Worm (Caenorhabditis elegans) whole organism, L4 larva: Measurements from ENCODE around the gene W06G6.11.

Experiments used
- F37D6.2 ChIP-seq: sonication (generic microtip); optimal IDR thresholded peaks from 2 replicates; lab custom pipeline; 2016; ENCODE audit warnings: mild to moderate bottlenecking, missing genetic modification characterization, missing compliant biosample characterization
- R02D3.7 ChIP-seq: fragments of 150-350 bp; sonication (generic microtip); optimal IDR thresholded peaks from 3 replicates; lab custom pipeline; 2014; ENCODE audit warnings: missing biosample characterization, missing genetic modification characterization
- T20F7.1 ChIP-seq: fragments of 200-800 bp; sonication (Bioruptor generic); optimal IDR thresholded peaks from 2 replicates; lab custom pipeline; 2018; ENCODE audit warnings: mild to moderate bottlenecking, missing genetic modification characterization, missing compliant biosample characterization
- Y5F2A.4 ChIP-seq: fragments of 200-800 bp; sonication (Bioruptor generic); optimal IDR thresholded peaks from 2 replicates; lab custom pipeline; 2018; ENCODE audit warnings: mild to moderate bottlenecking, missing genetic modification characterization, missing compliant biosample characterization
- ZK337.2 ChIP-seq: fragments of 200-800 bp; sonication (Bioruptor generic); IDR thresholded peaks from 2 replicates; pipeline ENCODE4 v1.3.6; 2022; ENCODE audit warnings: missing genetic modification reagents, missing genetic modification characterization, missing compliant biosample characterization
- aly-2 ChIP-seq: sonication (generic microtip); optimal IDR thresholded peaks from 2 replicates; lab custom pipeline; 2018; ENCODE audit warnings: missing biosample characterization, missing genetic modification characterization
- arid-1 ChIP-seq: fragments of 200-800 bp; sonication (Bioruptor generic); conservative IDR thresholded peaks from 2 replicates; pipeline ENCODE4 v1.3.6; 2022; ENCODE audit warnings: missing genetic modification reagents, missing genetic modification characterization, missing compliant biosample characterization
- ceh-20 ChIP-seq: fragments of 200-800 bp; sonication (Bioruptor generic); IDR thresholded peaks from 2 replicates; pipeline ENCODE4 v1.3.6; 2022; ENCODE audit warnings: missing genetic modification reagents, missing genetic modification characterization, missing compliant biosample characterization
- ceh-32 ChIP-seq: sonication (generic microtip); optimal IDR thresholded peaks from 2 replicates; lab custom pipeline; 2016; ENCODE audit warnings: mild to moderate bottlenecking, missing genetic modification characterization, missing compliant biosample characterization; ENCODE audit not compliant: poor library complexity
- ceh-82 ChIP-seq: sonication (generic microtip); optimal IDR thresholded peaks from 2 replicates; lab custom pipeline; 2017; ENCODE audit warnings: missing biosample characterization, missing genetic modification characterization
- ctbp-1 ChIP-seq: fragments of 200-800 bp; sonication (Bioruptor generic); IDR thresholded peaks from 2 replicates; pipeline ENCODE4 v1.3.6; 2022; ENCODE audit warnings: missing genetic modification reagents, missing genetic modification characterization, missing compliant biosample characterization
- daf-16 ChIP-seq, 3 experiments: sonication (generic microtip); optimal IDR thresholded peaks; 2 replicates each; lab custom pipeline; 2016 to 2017; ENCODE audit warnings: missing genetic modification characterization in 3 of 3, missing genetic modification reagents in 3 of 3, mild to moderate bottlenecking in 2 of 3, missing compliant biosample characterization in 2 of 3, missing biosample characterization in 1 of 3, moderate library complexity in 1 of 3
- daf-19 ChIP-seq: fragments of 200-800 bp; sonication (Bioruptor generic); conservative IDR thresholded peaks from 2 replicates; pipeline ENCODE4 v1.3.6; 2022; ENCODE audit warnings: missing genetic modification characterization, missing compliant biosample characterization
- dmd-6 ChIP-seq: fragments of 200-800 bp; sonication (Bioruptor generic); IDR thresholded peaks from 2 replicates; pipeline ENCODE4 v1.3.6; 2022; ENCODE audit warnings: missing genetic modification reagents, missing genetic modification characterization, missing compliant biosample characterization
- dmd-9 ChIP-seq: fragments of 200-800 bp; sonication (Bioruptor generic); IDR thresholded peaks from 2 replicates; pipeline ENCODE4 v1.3.6; 2022; ENCODE audit warnings: missing genetic modification reagents, missing genetic modification characterization, missing compliant biosample characterization
- dve-1 ChIP-seq: sonication (generic microtip); optimal IDR thresholded peaks from 2 replicates; lab custom pipeline; 2017; ENCODE audit warnings: antibody characterized with exemption, mild to moderate bottlenecking, missing genetic modification characterization, missing compliant biosample characterization; ENCODE audit not compliant: insufficient read depth
- egl-27 ChIP-seq: sonication (generic microtip); optimal IDR thresholded peaks from 3 replicates; lab custom pipeline; 2017; ENCODE audit warnings: missing biosample characterization, missing genetic modification reagents, missing genetic modification characterization
- fkh-10 ChIP-seq: fragments of 150-350 bp; optimal IDR thresholded peaks from 2 replicates; lab custom pipeline; 2014; ENCODE audit warnings: missing biosample characterization, missing genetic modification reagents, missing genetic modification characterization
- gei-8 ChIP-seq: fragments of 200-800 bp; sonication (Bioruptor generic); optimal IDR thresholded peaks from 2 replicates; lab custom pipeline; 2018; ENCODE audit warnings: mild to moderate bottlenecking, missing genetic modification characterization, missing compliant biosample characterization
- hif-1 ChIP-seq, 2 experiments: sonication (generic microtip); optimal IDR thresholded peaks; 2 replicates each; lab custom pipeline; 2016 to 2017; ENCODE audit warnings: missing compliant biosample characterization in 2 of 2, missing genetic modification characterization in 2 of 2, missing genetic modification reagents in 2 of 2, missing genotype in 2 of 2, mild to moderate bottlenecking in 1 of 2
- hlh-11 ChIP-seq: fragments of 200-800 bp; sonication (Bioruptor generic); optimal IDR thresholded peaks from 2 replicates; lab custom pipeline; 2018; ENCODE audit warnings: mild to moderate bottlenecking, missing genetic modification characterization, missing compliant biosample characterization
- lim-7 ChIP-seq: fragments of 200-800 bp; sonication (Bioruptor generic); IDR thresholded peaks from 2 replicates; pipeline ENCODE4 v1.3.6; 2022; ENCODE audit warnings: missing genetic modification characterization, missing compliant biosample characterization
- lin-13 ChIP-seq: fragments of 150-350 bp; optimal IDR thresholded peaks from 2 replicates; lab custom pipeline; 2014; ENCODE audit warnings: missing biosample characterization, missing genetic modification reagents, missing genetic modification characterization
- lin-15B ChIP-seq: fragments of 150-350 bp; sonication (generic microtip); optimal IDR thresholded peaks from 3 replicates; lab custom pipeline; 2014; ENCODE audit warnings: missing biosample characterization, missing genetic modification characterization
- lin-29 ChIP-seq: fragments of 200-800 bp; sonication (Bioruptor generic); IDR thresholded peaks from 2 replicates; pipeline ENCODE4 v1.3.6; 2022; ENCODE audit warnings: missing genetic modification reagents, missing genetic modification characterization, missing compliant biosample characterization
- lin-38 ChIP-seq: fragments of 200-800 bp; sonication (Bioruptor generic); IDR thresholded peaks from 2 replicates; pipeline ENCODE4 v1.3.6; 2022; ENCODE audit warnings: missing genetic modification reagents, missing genetic modification characterization, missing compliant biosample characterization
- lir-3 ChIP-seq: sonication (generic microtip); optimal IDR thresholded peaks from 2 replicates; lab custom pipeline; 2016; ENCODE audit warnings: mild to moderate bottlenecking, missing genetic modification characterization, missing compliant biosample characterization
- mdl-1 ChIP-seq, 2 experiments: fragments of 150-350 bp in 1 of 2; sonication (generic microtip) in 1 of 2; optimal IDR thresholded peaks; 2 replicates each; lab custom pipeline; 2014 to 2017; ENCODE audit warnings: missing biosample characterization in 2 of 2, missing genetic modification characterization in 2 of 2
- mep-1 ChIP-seq: fragments of 150-350 bp; sonication (generic microtip); optimal IDR thresholded peaks from 3 replicates; lab custom pipeline; 2014; ENCODE audit warnings: missing biosample characterization, missing genetic modification characterization
- nhr-237 ChIP-seq: sonication (generic microtip); optimal IDR thresholded peaks from 2 replicates; lab custom pipeline; 2017; ENCODE audit warnings: missing biosample characterization, missing genetic modification characterization
- nhr-25 ChIP-seq: sonication (generic microtip); optimal IDR thresholded peaks from 2 replicates; lab custom pipeline; 2017; ENCODE audit warnings: missing genetic modification characterization, mild to moderate bottlenecking, missing compliant biosample characterization, antibody characterized with exemption, moderate library complexity, borderline replicate concordance; ENCODE audit not compliant: insufficient read depth
- nhr-28 ChIP-seq: fragments of 150-350 bp; optimal IDR thresholded peaks from 2 replicates; lab custom pipeline; 2014; ENCODE audit warnings: missing biosample characterization, missing genetic modification characterization
- nhr-41 ChIP-seq: fragments of 200-800 bp; sonication (Bioruptor generic); IDR thresholded peaks from 2 replicates; pipeline ENCODE4 v1.3.6; 2022; ENCODE audit warnings: missing genetic modification reagents, missing genetic modification characterization, missing compliant biosample characterization
- nhr-48 ChIP-seq: sonication (generic microtip); optimal IDR thresholded peaks from 2 replicates; lab custom pipeline; 2016; ENCODE audit warnings: mild to moderate bottlenecking, missing genetic modification characterization, missing compliant biosample characterization
- nhr-77 ChIP-seq: fragments of 150-350 bp; optimal IDR thresholded peaks from 2 replicates; lab custom pipeline; 2014; ENCODE audit warnings: missing biosample characterization, missing genetic modification characterization
- php-3 ChIP-seq: fragments of 200-800 bp; sonication (Bioruptor generic); IDR thresholded peaks from 2 replicates; pipeline ENCODE4 v1.3.6; 2022; ENCODE audit warnings: missing genetic modification reagents, missing genetic modification characterization, missing compliant biosample characterization
- pqm-1 ChIP-seq: sonication (generic microtip); optimal IDR thresholded peaks from 2 replicates; lab custom pipeline; 2017; ENCODE audit warnings: missing biosample characterization, missing genetic modification characterization
- rbr-2 ChIP-seq: sonication (generic microtip); optimal IDR thresholded peaks from 2 replicates; lab custom pipeline; 2016; ENCODE audit warnings: missing genotype, missing genetic modification characterization, missing compliant biosample characterization
- sdz-12 ChIP-seq: fragments of 200-800 bp; sonication (Bioruptor generic); optimal IDR thresholded peaks from 2 replicates; lab custom pipeline; 2018; ENCODE audit warnings: mild to moderate bottlenecking, missing genetic modification characterization, missing compliant biosample characterization
- spr-1 ChIP-seq: sonication (generic microtip); optimal IDR thresholded peaks from 2 replicates; lab custom pipeline; 2016; ENCODE audit warnings: mild to moderate bottlenecking, missing genetic modification characterization, missing compliant biosample characterization
- spr-3 ChIP-seq: fragments of 200-800 bp; sonication (Bioruptor generic); optimal IDR thresholded peaks from 2 replicates; lab custom pipeline; 2018; ENCODE audit warnings: mild to moderate bottlenecking, missing genetic modification characterization, missing compliant biosample characterization
- unc-62 ChIP-seq, 3 experiments: fragments of 150-350 bp in 1 of 3; sonication (generic microtip); optimal IDR thresholded peaks in 2 of 3; peaks in 1 of 3; 1 replicate in 1 of 3; 2 replicates in 2 of 3; lab custom pipeline; 2014 to 2017; ENCODE audit warnings: missing biosample characterization in 3 of 3, missing genetic modification characterization in 3 of 3, missing genetic modification reagents in 3 of 3, missing genotype in 1 of 3
- zfp-3 ChIP-seq: fragments of 200-800 bp; sonication (Bioruptor generic); conservative IDR thresholded peaks from 2 replicates; pipeline ENCODE4 v1.3.6; 2022; ENCODE audit warnings: missing genetic modification reagents, missing genetic modification characterization, missing compliant biosample characterization
- zip-11 ChIP-seq: fragments of 200-800 bp; sonication (Bioruptor generic); IDR thresholded peaks from 2 replicates; pipeline ENCODE4 v1.3.6; 2022; ENCODE audit warnings: missing genetic modification characterization, missing compliant biosample characterization
- zip-2 ChIP-seq: fragments of 150-350 bp; optimal IDR thresholded peaks from 2 replicates; lab custom pipeline; 2014; ENCODE audit warnings: missing biosample characterization, missing genetic modification characterization

The W06G6.11 gene

ce11 chrV:16606313-16606712, 42.8 kb downstream of the W06G6.11 start, which contains the start of gene Y32B12C.1:
TSS of gene Y32B12C.1 (plus strand) at chrV:16606613.
- TF ChIP-seq ceh-32: no peak
- TF ChIP-seq daf-16 (GFP tag; optimal IDR thresholded peaks at IDR 0.05; lab: Kevin White, UChicago): no peak
- peak; percentile 4 for TF ChIP-seq daf-16 (tag; optimal IDR thresholded peaks at IDR 0.05; lab: Kevin White, UChicago)

- TF ChIP-seq dmd-6 (GFP tag; lab: Robert Waterston, UW) (peak; percentile 66), mdl-1 (tag; optimal IDR thresholded peaks at IDR 0.05; lab: Kevin White, UChicago) (no peak), php-3 (peak; percentile 67), egl-27 (tag; lab: Kevin White, UChicago) (no peak), daf-19 (GFP tag; lab: Robert Waterston, UW) (no peak), F37D6.2 (no peak), dve-1 (tag; lab: Kevin White, UChicago) (peak; percentile 33), zip-11 (GFP tag; lab: Robert Waterston, UW) (no peak), nhr-48 (tag; lab: Kevin White, UChicago) (no peak), daf-16 (GFP tag; optimal IDR thresholded peaks at IDR 0.05; lab: Kevin White, UChicago) (no peak), daf-16 (tag; optimal IDR thresholded peaks at IDR 0.05; lab: Kevin White, UChicago) (peak; percentile 43), unc-62 (GFP tag; optimal IDR thresholded peaks at IDR 0.05 in 1 of 2; lab: Kevin White, UChicago) (no peak), unc-62 (tag; optimal IDR thresholded peaks at IDR 0.05; lab: Kevin White, UChicago) (no peak), hlh-11 (tag; lab: Kevin White, UChicago) (peak; percentile 44), pqm-1 (tag; lab: Kevin White, UChicago) (peak; percentile 51), lir-3 (no peak), nhr-25 (tag; lab: Kevin White, UChicago) (no peak), spr-1 (tag; lab: Kevin White, UChicago) (no peak), zfp-3 (GFP tag; lab: Robert Waterston, UW) (no peak), dmd-9 (GFP tag; lab: Robert Waterston, UW) (no peak), ceh-82 (tag; lab: Kevin White, UChicago) (no peak), mep-1 (tag; lab: Kevin White, UChicago) (no peak)
- TF ChIP-seq, all 104 proteins: peak for 6
Measured at ce11 chrV:16605463-16605862, 43.6 kb downstream of the W06G6.11 start.

ce11 chrV:16604301-16604700, 44.8 kb downstream of the W06G6.11 start:
- no peak for TF ChIP-seq aly-2
- TF ChIP-seq dve-1 (tag; lab: Kevin White, UChicago): peak; percentile 44
- TF ChIP-seq ZK337.2: no peak
- no peak for TF ChIP-seq spr-3 (GFP tag; lab: Kevin White, UChicago)
- no peak for TF ChIP-seq lin-13
- TF ChIP-seq lim-7: no peak
- TF ChIP-seq hif-1 (tag; optimal IDR thresholded peaks at IDR 0.05; lab: Kevin White, UChicago): no peak
- TF ChIP-seq dmd-9 (GFP tag; lab: Robert Waterston, UW): no peak
- TF ChIP-seq gei-8 (GFP tag; lab: Kevin White, UChicago): no peak
- no peak for TF ChIP-seq daf-16 (GFP tag; optimal IDR thresholded peaks at IDR 0.05; lab: Kevin White, UChicago)
- peak; percentile 50 for TF ChIP-seq daf-16 (tag; optimal IDR thresholded peaks at IDR 0.05; lab: Kevin White, UChicago)
- TF ChIP-seq ceh-20: no peak
- no peak for TF ChIP-seq R02D3.7
- 0 out of 2 replicates have a peak, but pooled peaks have one; percentile 12 for TF ChIP-seq dmd-6 (GFP tag; lab: Robert Waterston, UW)
- TF ChIP-seq nhr-28 (tag; lab: Kevin White, UChicago): peak; percentile 46
- TF ChIP-seq T20F7.1 (GFP tag; lab: Kevin White, UChicago): no peak
- TF ChIP-seq lin-29 (GFP tag; lab: Robert Waterston, UW): no peak
- no peak for TF ChIP-seq nhr-41 (GFP tag; lab: Robert Waterston, UW)
- TF ChIP-seq arid-1: no peak
- no peak for TF ChIP-seq sdz-12 (GFP tag; lab: Kevin White, UChicago)
- TF ChIP-seq fkh-10 (GFP tag; lab: Kevin White, UChicago): no peak
- no peak for TF ChIP-seq hlh-11 (tag; lab: Kevin White, UChicago)
- TF ChIP-seq lin-15B: no peak
- TF ChIP-seq zip-2: no peak
- TF ChIP-seq Y5F2A.4 (GFP tag; lab: Kevin White, UChicago): no peak
- no peak for TF ChIP-seq rbr-2 (tag; lab: Kevin White, UChicago)
- no peak for TF ChIP-seq ctbp-1 (GFP tag; lab: Robert Waterston, UW)
- TF ChIP-seq ceh-32: no peak
- peak; percentile 11 for TF ChIP-seq pqm-1 (tag; lab: Kevin White, UChicago)
- no peak for TF ChIP-seq lin-38 (GFP tag; lab: Robert Waterston, UW)
- TF ChIP-seq nhr-77 (tag; lab: Kevin White, UChicago): peak; percentile 22
- no peak for TF ChIP-seq nhr-237 (tag; lab: Kevin White, UChicago)
